Fruit fly (Drosophila melanogaster): ENCODE results near the gene Ir75b.

dm6 chr3L:17822784-17823383 is 2.9 kb upstream of the Ir75b start, which contains the start of the genes Ir75c and Grd:
- no peak for TF ChIP-seq CG8159 (tag; optimal IDR thresholded peaks at IDR 0.05)
- no peak for TF ChIP-seq D1 (tag; optimal IDR thresholded peaks at IDR 0.05)
- no peak for TF ChIP-seq CG15710 (tag; optimal IDR thresholded peaks at IDR 0.05)
- TF ChIP-seq CG34367 (tag; optimal IDR thresholded peaks at IDR 0.05) = no peak
- no peak for TF ChIP-seq CG14655 (GFP tag; optimal IDR thresholded peaks at IDR 0.05)

Measured in whole organism, pupa.